Fruit fly (Drosophila melanogaster) whole organism, embryonic: ENCODE measurements around the gene RpS29.
A peak's percentile ranks its signal among the peaks of the same experiment; 100 is the strongest.

Experiments used
- Asciz ChIP-seq: fragments of 200-800 bp; sonication (Bioruptor generic); optimal IDR thresholded peaks from 2 replicates; lab custom pipeline; 2017; ENCODE audit warnings: missing biosample characterization, mild to moderate bottlenecking, missing genetic modification characterization, missing genetic modification reagents
- CG10147 ChIP-seq: fragments of 200-800 bp; sonication (Bioruptor generic); optimal IDR thresholded peaks from 2 replicates; lab custom pipeline; 2019; ENCODE audit warnings: missing biosample characterization, mild to moderate bottlenecking, missing genetic modification characterization, moderate library complexity
- CG10565 ChIP-seq: fragments of 200-800 bp; sonication (Bioruptor generic); optimal IDR thresholded peaks from 3 replicates; lab custom pipeline; 2016; ENCODE audit warnings: missing biosample characterization, mild to moderate bottlenecking, missing genetic modification characterization
- CG11560 ChIP-seq: fragments of 200-800 bp; sonication (Bioruptor generic); IDR thresholded peaks from 3 replicates; pipeline ENCODE4 v1.3.6; 2022; ENCODE audit warnings: missing biosample characterization, missing genetic modification characterization
- CG12155 ChIP-seq: fragments of 200-800 bp; sonication (Bioruptor generic); optimal IDR thresholded peaks from 3 replicates; lab custom pipeline; 2016; ENCODE audit warnings: missing biosample characterization, missing genetic modification characterization
- CG14860 ChIP-seq: fragments of 200-800 bp; sonication (Bioruptor generic); IDR thresholded peaks from 3 replicates; pipeline ENCODE4 v1.3.6; 2022; ENCODE audit warnings: missing biosample characterization, missing genetic modification characterization; ENCODE audit not compliant: partially characterized antibody
- CG14965 ChIP-seq: fragments of 200-800 bp; sonication (Bioruptor generic); optimal IDR thresholded peaks from 2 replicates; lab custom pipeline; 2016; ENCODE audit warnings: missing biosample characterization, missing genetic modification characterization, borderline replicate concordance
- CG1529 ChIP-seq: fragments of 200-800 bp; sonication (Bioruptor generic); optimal IDR thresholded peaks from 3 replicates; lab custom pipeline; 2018; ENCODE audit warnings: missing biosample characterization, missing genetic modification characterization
- CG15514 ChIP-seq: fragments of 200-800 bp; sonication (Bioruptor generic); optimal IDR thresholded peaks from 3 replicates; lab custom pipeline; 2017; ENCODE audit warnings: missing biosample characterization, missing genetic modification characterization, mild to moderate bottlenecking, moderate library complexity, missing genetic modification reagents
- CG5180 ChIP-seq: fragments of 200-800 bp; sonication (Bioruptor generic); optimal IDR thresholded peaks from 3 replicates; lab custom pipeline; 2017; ENCODE audit warnings: missing biosample characterization, missing genetic modification characterization, mild to moderate bottlenecking, moderate library complexity, missing genetic modification reagents
- CG6254 ChIP-seq: fragments of 200-800 bp; sonication (Bioruptor generic); optimal IDR thresholded peaks from 3 replicates; lab custom pipeline; 2017; ENCODE audit warnings: mild to moderate bottlenecking, missing biosample characterization, missing genetic modification reagents, missing genetic modification characterization
- CG6683 ChIP-seq: fragments of 200-800 bp; sonication (Bioruptor generic); optimal IDR thresholded peaks from 2 replicates; lab custom pipeline; 2017; ENCODE audit warnings: missing biosample characterization, mild to moderate bottlenecking, missing genetic modification characterization, missing genetic modification reagents
- CG7357 ChIP-seq: fragments of 200-800 bp; sonication (Bioruptor generic); IDR thresholded peaks from 3 replicates; pipeline ENCODE4 v1.3.6; 2022; ENCODE audit warnings: missing biosample characterization, missing genetic modification characterization
- CG7786 ChIP-seq: fragments of 200-800 bp; sonication (Bioruptor generic); optimal IDR thresholded peaks from 2 replicates; lab custom pipeline; 2016; ENCODE audit warnings: missing biosample characterization, missing genetic modification characterization
- CG7839 ChIP-seq: fragments of 200-800 bp; sonication (Bioruptor generic); optimal IDR thresholded peaks from 3 replicates; lab custom pipeline; 2018; ENCODE audit warnings: missing biosample characterization, mild to moderate bottlenecking, missing genetic modification characterization, moderate library complexity
- CG9727 ChIP-seq: fragments of 200-800 bp; sonication (Bioruptor generic); optimal IDR thresholded peaks from 3 replicates; lab custom pipeline; 2017; ENCODE audit warnings: missing biosample characterization, mild to moderate bottlenecking, missing genetic modification characterization
- CG9797 ChIP-seq: fragments of 200-800 bp; sonication (Bioruptor generic); optimal IDR thresholded peaks from 3 replicates; lab custom pipeline; 2018; ENCODE audit warnings: missing biosample characterization, mild to moderate bottlenecking, missing genetic modification characterization
- CG9932 ChIP-seq: fragments of 200-800 bp; sonication (Bioruptor generic); IDR thresholded peaks from 2 replicates; pipeline ENCODE4 v1.3.6; 2022; ENCODE audit warnings: missing biosample characterization, missing genetic modification characterization
- Chrac-16 ChIP-seq: fragments of 200-800 bp; sonication (Bioruptor generic); optimal IDR thresholded peaks from 3 replicates; lab custom pipeline; 2016; ENCODE audit warnings: missing biosample characterization, missing genetic modification characterization
- Drgx ChIP-seq: fragments of 200-800 bp; sonication (Bioruptor generic); IDR thresholded peaks from 2 replicates; pipeline ENCODE4 v1.3.6; 2022; ENCODE audit warnings: missing biosample characterization, missing genetic modification characterization
- Fer3 ChIP-seq: fragments of 200-800 bp; sonication (Bioruptor generic); optimal IDR thresholded peaks from 2 replicates; lab custom pipeline; 2018; ENCODE audit warnings: missing biosample characterization, mild to moderate bottlenecking, missing genetic modification characterization, moderate library complexity
- HLH54F ChIP-seq: fragments of 200-800 bp; sonication (Bioruptor generic); optimal IDR thresholded peaks from 3 replicates; lab custom pipeline; 2016; ENCODE audit warnings: missing biosample characterization, missing genetic modification characterization
- Hr3 ChIP-seq: fragments of 200-800 bp; sonication (Bioruptor generic); optimal IDR thresholded peaks from 3 replicates; lab custom pipeline; 2016; ENCODE audit warnings: missing biosample characterization, missing genetic modification characterization
- Lim3 ChIP-seq: fragments of 200-800 bp; sonication (Bioruptor generic); IDR thresholded peaks from 2 replicates; pipeline ENCODE4 v1.3.6; 2022; ENCODE audit warnings: missing biosample characterization, missing genetic modification characterization
- NfI ChIP-seq: fragments of 200-800 bp; sonication (Bioruptor generic); optimal IDR thresholded peaks from 3 replicates; lab custom pipeline; 2018; ENCODE audit warnings: missing biosample characterization, mild to moderate bottlenecking, missing genetic modification characterization, moderate library complexity
- ab ChIP-seq: fragments of 200-800 bp; sonication (Bioruptor generic); optimal IDR thresholded peaks from 2 replicates; lab custom pipeline; 2016; ENCODE audit warnings: missing biosample characterization, missing genetic modification characterization
- abd-A ChIP-seq: fragments of 200-800 bp; sonication (Bioruptor generic); optimal IDR thresholded peaks from 3 replicates; lab custom pipeline; 2019; ENCODE audit warnings: missing biosample characterization, mild to moderate bottlenecking, missing genetic modification characterization, moderate library complexity
- al ChIP-seq: fragments of 200-800 bp; sonication (Bioruptor generic); IDR thresholded peaks from 2 replicates; pipeline ENCODE4 v1.3.6; 2022; ENCODE audit warnings: missing biosample characterization, missing genetic modification characterization
- bsh ChIP-seq, 2 experiments: fragments of 200-800 bp; sonication (Bioruptor generic); optimal IDR thresholded peaks; 2 replicates each; lab custom pipeline; 2017 to 2018; ENCODE audit warnings: mild to moderate bottlenecking in 2 of 2, missing biosample characterization in 2 of 2, missing genetic modification characterization in 2 of 2, moderate library complexity in 1 of 2
- cas ChIP-seq: fragments of 200-800 bp; sonication (Bioruptor generic); IDR thresholded peaks from 2 replicates; pipeline ENCODE4 v1.3.6; 2022; ENCODE audit warnings: missing biosample characterization, missing genetic modification characterization
- cato ChIP-seq: fragments of 200-800 bp; sonication (Bioruptor generic); optimal IDR thresholded peaks from 2 replicates; lab custom pipeline; 2016; ENCODE audit warnings: missing biosample characterization, missing genetic modification characterization, borderline replicate concordance
- croc ChIP-seq: fragments of 200-800 bp; sonication (Bioruptor generic); conservative IDR thresholded peaks from 3 replicates; pipeline ENCODE4 v1.3.6; 2022; ENCODE audit warnings: missing biosample characterization, missing genetic modification characterization
- crp ChIP-seq, 2 experiments: fragments of 200-800 bp; sonication (Bioruptor generic); optimal IDR thresholded peaks; 2 replicates in 1 of 2; 3 replicates in 1 of 2; lab custom pipeline; 2017; ENCODE audit warnings: missing biosample characterization in 2 of 2, missing genetic modification characterization in 2 of 2, mild to moderate bottlenecking in 1 of 2, moderate library complexity in 1 of 2
- eyg ChIP-seq: fragments of 200-800 bp; sonication (Bioruptor generic); optimal IDR thresholded peaks from 3 replicates; lab custom pipeline; 2016; ENCODE audit warnings: missing biosample characterization, missing genetic modification characterization
- hkb ChIP-seq, 2 experiments: fragments of 200-800 bp in 1 of 2; fragments of >200 bp in 1 of 2; sonication (Bioruptor generic) in 1 of 2; IDR thresholded peaks in 1 of 2; optimal IDR thresholded peaks in 1 of 2; 2 replicates each; pipeline versions ENCODE4 v1.3.6 to Lab custom; 2017 to 2022; ENCODE audit warnings: missing biosample characterization in 1 of 2, missing genetic modification characterization in 1 of 2
- hth ChIP-seq: fragments of >200 bp; optimal IDR thresholded peaks from 2 replicates; lab custom pipeline; 2017; ENCODE audit warnings: inconsistent platforms
- mld ChIP-seq: fragments of 200-800 bp; sonication (Bioruptor generic); IDR thresholded peaks from 3 replicates; pipeline ENCODE4 v1.3.6; 2022; ENCODE audit warnings: missing biosample characterization, missing genetic modification characterization; ENCODE audit not compliant: partially characterized antibody
- nau ChIP-seq: fragments of 200-800 bp; sonication (Bioruptor generic); optimal IDR thresholded peaks from 3 replicates; lab custom pipeline; 2017; ENCODE audit warnings: missing biosample characterization, mild to moderate bottlenecking, missing genetic modification characterization, missing genetic modification reagents
- pan ChIP-seq, 4 experiments: fragments of >200 bp in 3 of 4; fragments of 200-800 bp in 1 of 4; sonication (Bioruptor generic) in 1 of 4; optimal IDR thresholded peaks in 3 of 4; IDR thresholded peaks in 1 of 4; 2 replicates each; pipeline versions ENCODE4 v1.3.6 to Lab custom; 2017 to 2022; ENCODE audit warnings: missing biosample characterization in 2 of 4, missing genetic modification characterization in 2 of 4, mixed read lengths in 1 of 4
- peb ChIP-seq: fragments of 200-800 bp; sonication (Bioruptor generic); IDR thresholded peaks from 2 replicates; pipeline ENCODE4 v1.3.6; 2022; ENCODE audit warnings: missing biosample characterization, missing genetic modification characterization
- salm ChIP-seq: fragments of 200-800 bp; sonication (Bioruptor generic); optimal IDR thresholded peaks from 2 replicates; lab custom pipeline; 2018; ENCODE audit warnings: missing biosample characterization, mild to moderate bottlenecking, missing genetic modification characterization
- seq ChIP-seq: fragments of 200-800 bp; sonication (Bioruptor generic); IDR thresholded peaks from 2 replicates; pipeline ENCODE4 v1.3.6; 2022; ENCODE audit warnings: missing biosample characterization, missing genetic modification characterization
- stc ChIP-seq: fragments of 200-800 bp; sonication (Bioruptor generic); IDR thresholded peaks from 2 replicates; pipeline ENCODE4 v1.3.6; 2022; ENCODE audit warnings: missing biosample characterization, missing genetic modification characterization
- tgo ChIP-seq: fragments of 200-800 bp; sonication (Bioruptor generic); IDR thresholded peaks from 3 replicates; pipeline ENCODE4 v1.3.6; 2022; ENCODE audit warnings: missing biosample characterization, missing genetic modification characterization
- toy ChIP-seq: fragments of 200-800 bp; sonication (Bioruptor generic); IDR thresholded peaks from 2 replicates; pipeline ENCODE4 v1.3.6; 2022; ENCODE audit warnings: missing biosample characterization, missing genetic modification characterization
- wdn ChIP-seq: fragments of 200-800 bp; sonication (Bioruptor generic); IDR thresholded peaks from 2 replicates; pipeline ENCODE4 v1.3.6; 2022; ENCODE audit warnings: missing biosample characterization, missing genetic modification characterization

RpS29 gene

dm6 chr3R:9767620-9768592 is 9.9 kb upstream of the RpS29 start, which contains the start of gene Naa80 (continued):
- TF ChIP-seq crp (GFP tag; optimal IDR thresholded peaks at IDR 0.05; lab: Kevin White, UChicago) (peak in 1 of 2 experiments; percentile 45), CG11560 (no peak), seq (GFP tag; lab: Robert Waterston, UW) (0 out of 2 replicates have a peak, but pooled peaks have one; percentile 33), pan (optimal IDR thresholded peaks at IDR 0.05; lab: Kevin White, UChicago) (no peak), pan (GFP tag; optimal IDR thresholded peaks at IDR 0.05 in 1 of 2, IDR thresholded peaks at IDR 0.05 in 1 of 2) (peak in 1 of 2 experiments; percentile 54), CG1529 (no peak), CG12155 (GFP tag; lab: Kevin White, UChicago) (peak; percentile 74), cas (peak; percentile 26; the same call in 1 of the 2 replicates), CG14965 (peak; percentile 13), croc (GFP tag; lab: Robert Waterston, UW) (no peak), CG6254 (GFP tag; lab: Kevin White, UChicago) (no peak), HLH54F (peak; percentile 83), ab (no peak), CG9932 (peak; percentile 87), wdn (GFP tag; lab: Robert Waterston, UW) (no peak), Fer3 (tag; lab: Kevin White, UChicago) (peak; percentile 45), CG9797 (GFP tag; lab: Kevin White, UChicago) (no peak), CG10565 (GFP tag; lab: Kevin White, UChicago) (no peak), nau (no peak), salm (tag; lab: Kevin White, UChicago) (no peak), CG7357 (GFP tag; lab: Robert Waterston, UW) (no peak), CG7786 (GFP tag; lab: Kevin White, UChicago) (peak; percentile 76), hth (lab: Kevin White, UChicago) (no peak), CG14860 (GFP tag; lab: Robert Waterston, UW) (no peak), abd-A (tag; lab: Kevin White, UChicago) (no peak), CG9727 (GFP tag; lab: Kevin White, UChicago) (peak; percentile 24), CG7839 (tag; lab: Kevin White, UChicago) (peak; percentile 54), Lim3 (GFP tag; lab: Robert Waterston, UW) (no peak), bsh (GFP tag; optimal IDR thresholded peaks at IDR 0.05; lab: Kevin White, UChicago) (peak in 1 of 2 experiments; percentile 35), peb (GFP tag; lab: Robert Waterston, UW) (no peak), CG10147 (GFP tag; lab: Kevin White, UChicago) (peak; percentile 37), stc (GFP tag; lab: Robert Waterston, UW) (no peak), tgo (GFP tag; lab: Robert Waterston, UW) (peak; percentile 18; the same call in 1 of the 3 replicates), al (GFP tag; lab: Robert Waterston, UW) (peak; percentile 61), Chrac-16 (peak; percentile 72), mld (GFP tag; lab: Robert Waterston, UW) (no peak), cato (GFP tag; lab: Kevin White, UChicago) (peak; percentile 44), eyg (peak; percentile 59), Hr3 (GFP tag; lab: Kevin White, UChicago) (peak; percentile 54), Asciz (GFP tag; lab: Kevin White, UChicago) (no peak), Drgx (GFP tag; lab: Robert Waterston, UW) (peak; percentile 11; the same call in 1 of the 2 replicates), CG5180 (GFP tag; lab: Kevin White, UChicago) (no peak), NfI (GFP tag; lab: Kevin White, UChicago) (peak; percentile 82), CG6683 (no peak), CG15514 (GFP tag; lab: Kevin White, UChicago) (peak; percentile 83), toy (GFP tag; lab: Robert Waterston, UW) (no peak; the same call in 1 of the 2 replicates), hkb (optimal IDR thresholded peaks at IDR 0.05; lab: Kevin White, UChicago) (peak; percentile 81), hkb (GFP tag; IDR thresholded peaks at IDR 0.05; lab: Robert Waterston, UW) (peak; percentile 37; the same call in 1 of the 2 replicates)
